Worm (Caenorhabditis elegans) whole organism, young adult: ENCODE data around the gene Y102A11A.2.

Experiments used
- D2030.7 ChIP-seq: fragments of 200-800 bp; sonication (Bioruptor generic); IDR thresholded peaks from 2 replicates; pipeline ENCODE4 v1.3.6; 2022; ENCODE audit warnings: missing genetic modification reagents, missing genetic modification characterization, missing compliant biosample characterization
- F57C9.4 ChIP-seq: sonication (generic microtip); optimal IDR thresholded peaks from 2 replicates; lab custom pipeline; 2017; ENCODE audit warnings: mild to moderate bottlenecking, missing genetic modification characterization, missing compliant biosample characterization
- ama-1 ChIP-seq, 3 experiments: fragments of 150-350 bp in 1 of 3; sonication (generic microtip) in 2 of 3; optimal IDR thresholded peaks; 2 replicates each; lab custom pipeline; 2014 to 2018; ENCODE audit warnings: missing biosample characterization in 2 of 3, missing genetic modification characterization in 2 of 3, missing genetic modification reagents in 2 of 3
- bed-1 ChIP-seq: fragments of 200-800 bp; sonication (Bioruptor generic); IDR thresholded peaks from 2 replicates; pipeline ENCODE4 v1.3.6; 2022; ENCODE audit warnings: missing genetic modification reagents, missing genetic modification characterization, missing compliant biosample characterization
- lin-26 ChIP-seq: fragments of 200-800 bp; sonication (Bioruptor generic); IDR thresholded peaks from 2 replicates; pipeline ENCODE4 v1.3.6; 2022; ENCODE audit warnings: missing genetic modification reagents, missing genetic modification characterization, missing compliant biosample characterization
- tbx-9 ChIP-seq: sonication (generic microtip); optimal IDR thresholded peaks from 2 replicates; lab custom pipeline; 2016; ENCODE audit warnings: borderline replicate concordance, missing genetic modification characterization, inconsistent platforms, missing compliant biosample characterization
- unc-62 ChIP-seq: fragments of 150-350 bp; optimal IDR thresholded peaks from 2 replicates; lab custom pipeline; 2014; ENCODE audit warnings: missing biosample characterization, missing genetic modification reagents, missing genetic modification characterization
- ztf-22 ChIP-seq: fragments of 200-800 bp; sonication (Bioruptor generic); optimal IDR thresholded peaks from 2 replicates; lab custom pipeline; 2018; ENCODE audit warnings: mild to moderate bottlenecking, missing genetic modification characterization, moderate library complexity, missing compliant biosample characterization

ce11 chrX:2043224-2043623 is 16.8 kb downstream of the Y102A11A.2 start:
- TF ChIP-seq ztf-22: no peak
- TF ChIP-seq bed-1 (GFP tag; lab: Robert Waterston, UW): no peak
- TF ChIP-seq ama-1 (optimal IDR thresholded peaks at IDR 0.05; lab: Kevin White, UChicago): no peak
- TF ChIP-seq ama-1 (GFP tag; optimal IDR thresholded peaks at IDR 0.05; lab: Kevin White, UChicago): no peak
- no peak for TF ChIP-seq F57C9.4
- no peak for TF ChIP-seq unc-62 (GFP tag; lab: Kevin White, UChicago)
- no peak for TF ChIP-seq D2030.7 (GFP tag; lab: Robert Waterston, UW)
- no peak for TF ChIP-seq lin-26 (GFP tag; lab: Robert Waterston, UW)
- TF ChIP-seq tbx-9 (tag; lab: Kevin White, UChicago): no peak
